Fruit fly (Drosophila melanogaster) whole organism, adult: Measurements from ENCODE around the gene CG17068.
"Not testable (repeated sequence)": the region's sequence is repeated elsewhere in the genome, so short reads cannot be mapped to it uniquely, and the experiment has no call there.

Experiments
- CG12768 ChIP-seq: fragments of 200-800 bp; sonication (Bioruptor generic); optimal IDR thresholded peaks from 2 replicates; lab custom pipeline; 2017; ENCODE audit warnings: missing biosample characterization, missing genetic modification characterization, mild to moderate bottlenecking, moderate library complexity, missing genetic modification reagents
- CG14711 ChIP-seq: fragments of 200-800 bp; sonication (Bioruptor generic); optimal IDR thresholded peaks from 2 replicates; lab custom pipeline; 2018; ENCODE audit warnings: missing biosample characterization, mild to moderate bottlenecking, missing genetic modification characterization, moderate library complexity
- CG1620 ChIP-seq: fragments of 200-800 bp; sonication (Bioruptor generic); optimal IDR thresholded peaks from 2 replicates; lab custom pipeline; 2016; ENCODE audit warnings: missing biosample characterization, missing genetic modification characterization
- CG33017 ChIP-seq: fragments of 200-800 bp; sonication (Bioruptor generic); optimal IDR thresholded peaks from 2 replicates; lab custom pipeline; 2018; ENCODE audit warnings: missing biosample characterization, mild to moderate bottlenecking, missing genetic modification characterization, moderate library complexity
- CG7045 ChIP-seq: fragments of 200-800 bp; sonication (Bioruptor generic); optimal IDR thresholded peaks from 2 replicates; lab custom pipeline; 2017; ENCODE audit warnings: missing biosample characterization, mild to moderate bottlenecking, missing genetic modification characterization
- CG7101 ChIP-seq: fragments of 200-800 bp; sonication (Bioruptor generic); optimal IDR thresholded peaks from 2 replicates; lab custom pipeline; 2018; ENCODE audit warnings: missing biosample characterization, mild to moderate bottlenecking, missing genetic modification characterization, moderate library complexity
- Clk ChIP-seq: fragments of 200-800 bp; sonication (Bioruptor generic); optimal IDR thresholded peaks from 2 replicates; lab custom pipeline; 2017; ENCODE audit warnings: missing biosample characterization, missing genetic modification characterization
- Mnt ChIP-seq: fragments of 200-800 bp; sonication (Bioruptor generic); optimal IDR thresholded peaks from 2 replicates; lab custom pipeline; 2016; ENCODE audit warnings: missing biosample characterization, mild to moderate bottlenecking, missing genetic modification characterization
- bab1 ChIP-seq: fragments of 200-800 bp; sonication (Bioruptor generic); optimal IDR thresholded peaks from 3 replicates; lab custom pipeline; 2019; ENCODE audit warnings: missing biosample characterization, mild to moderate bottlenecking, missing genetic modification characterization, moderate library complexity
- cic ChIP-seq: fragments of 200-800 bp; sonication (Bioruptor generic); optimal IDR thresholded peaks from 2 replicates; lab custom pipeline; 2017; ENCODE audit warnings: missing biosample characterization, mild to moderate bottlenecking, missing genetic modification characterization, moderate library complexity
- kay ChIP-seq: fragments of 200-800 bp; sonication (Bioruptor generic); peaks from one replicate; lab custom pipeline; 2016; ENCODE audit warnings: missing biosample characterization, missing genetic modification characterization, borderline replicate concordance
- tj ChIP-seq: fragments of 200-800 bp; sonication (Bioruptor generic); optimal IDR thresholded peaks from 3 replicates; lab custom pipeline; 2017; ENCODE audit warnings: missing biosample characterization, mild to moderate bottlenecking, missing genetic modification characterization, moderate library complexity
- toe ChIP-seq: fragments of 200-800 bp; sonication (Bioruptor generic); optimal IDR thresholded peaks from 2 replicates; lab custom pipeline; 2016; ENCODE audit warnings: missing biosample characterization, missing genetic modification characterization

- not testable (repeated sequence) for TF ChIP-seq CG7101; Mnt; Clk (GFP tag; lab: Kevin White, UChicago); CG1620 (GFP tag; lab: Kevin White, UChicago); kay; CG7045 (GFP tag; lab: Kevin White, UChicago); tj (GFP tag; lab: Kevin White, UChicago); CG33017; CG12768; cic (GFP tag; lab: Kevin White, UChicago); CG14711 (tag; lab: Kevin White, UChicago); toe (GFP tag; lab: Kevin White, UChicago); bab1
Measured at dm6 chrX:20201833-20202232, 49.1 kb downstream of the CG17068 start, which contains the start of gene SdicA.
